Fruit fly (Drosophila melanogaster) whole organism, embryonic: ENCODE measurements around the gene Ptpmeg2.

Experiments used
- Abd-B ChIP-seq: fragments of 200-800 bp; sonication (Bioruptor generic); optimal IDR thresholded peaks from 2 replicates; lab custom pipeline; 2018; ENCODE audit warnings: missing biosample characterization, mild to moderate bottlenecking, missing genetic modification characterization, moderate library complexity
- Adf1 ChIP-seq: fragments of 200-800 bp; sonication (Bioruptor generic); IDR thresholded peaks from 2 replicates; pipeline ENCODE4 v1.3.6; 2022; ENCODE audit warnings: missing biosample characterization, missing genetic modification characterization
- Aef1 ChIP-seq: fragments of 200-800 bp; sonication (Bioruptor generic); IDR thresholded peaks from 3 replicates; pipeline ENCODE4 v1.3.6; 2022; ENCODE audit warnings: missing biosample characterization, missing genetic modification characterization
- B-H1 ChIP-seq: fragments of 200-800 bp; sonication (Bioruptor generic); IDR thresholded peaks from 3 replicates; pipeline ENCODE4 v1.3.6; 2022; ENCODE audit warnings: missing biosample characterization, missing genetic modification characterization
- CG10979 ChIP-seq: fragments of 200-800 bp; sonication (Bioruptor generic); optimal IDR thresholded peaks from 2 replicates; lab custom pipeline; 2018; ENCODE audit warnings: missing biosample characterization, mild to moderate bottlenecking, missing genetic modification characterization, moderate library complexity
- CG11504 ChIP-seq: fragments of 200-800 bp; sonication (Bioruptor generic); optimal IDR thresholded peaks from 3 replicates; lab custom pipeline; 2019; ENCODE audit warnings: missing biosample characterization, mild to moderate bottlenecking, missing genetic modification characterization, moderate library complexity
- CG12391 ChIP-seq: fragments of 200-800 bp; sonication (Bioruptor generic); optimal IDR thresholded peaks from 3 replicates; lab custom pipeline; 2018; ENCODE audit warnings: missing biosample characterization, mild to moderate bottlenecking, missing genetic modification characterization, moderate library complexity
- CG14710 ChIP-seq: fragments of 200-800 bp; sonication (Bioruptor generic); optimal IDR thresholded peaks from 3 replicates; lab custom pipeline; 2019; ENCODE audit warnings: missing biosample characterization, mild to moderate bottlenecking, missing genetic modification characterization, moderate library complexity
- CG15514 ChIP-seq: fragments of 200-800 bp; sonication (Bioruptor generic); optimal IDR thresholded peaks from 3 replicates; lab custom pipeline; 2017; ENCODE audit warnings: missing biosample characterization, missing genetic modification characterization, mild to moderate bottlenecking, moderate library complexity, missing genetic modification reagents
- CG17361 ChIP-seq: fragments of 200-800 bp; sonication (Bioruptor generic); IDR thresholded peaks from 3 replicates; pipeline ENCODE4 v1.3.6; 2022; ENCODE audit warnings: missing biosample characterization, missing genetic modification characterization
- CG17385 ChIP-seq: fragments of 200-800 bp; sonication (Bioruptor generic); optimal IDR thresholded peaks from 3 replicates; lab custom pipeline; 2018; ENCODE audit warnings: missing biosample characterization, mild to moderate bottlenecking, missing genetic modification characterization
- CG17802 ChIP-seq: fragments of 200-800 bp; sonication (Bioruptor generic); optimal IDR thresholded peaks from 2 replicates; lab custom pipeline; 2018; ENCODE audit warnings: missing biosample characterization, mild to moderate bottlenecking, missing genetic modification characterization, moderate library complexity
- CG2129 ChIP-seq: fragments of 200-800 bp; sonication (Bioruptor generic); IDR thresholded peaks from 2 replicates; pipeline ENCODE4 v1.3.6; 2022; ENCODE audit warnings: missing biosample characterization, missing genetic modification characterization; ENCODE audit not compliant: partially characterized antibody
- CG2199 ChIP-seq: fragments of 200-800 bp; sonication (Bioruptor generic); IDR thresholded peaks from 3 replicates; pipeline ENCODE4 v1.3.6; 2022; ENCODE audit warnings: missing biosample characterization, missing genetic modification characterization
- CG2712 ChIP-seq: fragments of 200-800 bp; optimal IDR thresholded peaks from 3 replicates; lab custom pipeline; 2019; ENCODE audit warnings: missing biosample characterization, mild to moderate bottlenecking, missing genetic modification characterization, moderate library complexity
- CG33557 ChIP-seq: fragments of 200-800 bp; sonication (Bioruptor generic); optimal IDR thresholded peaks from 2 replicates; lab custom pipeline; 2019; ENCODE audit warnings: missing biosample characterization, mild to moderate bottlenecking, missing genetic modification characterization, moderate library complexity
- CG34224 ChIP-seq: fragments of 200-800 bp; sonication (Bioruptor generic); IDR thresholded peaks from 3 replicates; pipeline ENCODE4 v1.3.6; 2022; ENCODE audit warnings: missing biosample characterization, missing genetic modification characterization; ENCODE audit not compliant: partially characterized antibody
- CG6254 ChIP-seq: fragments of 200-800 bp; sonication (Bioruptor generic); optimal IDR thresholded peaks from 3 replicates; lab custom pipeline; 2017; ENCODE audit warnings: mild to moderate bottlenecking, missing biosample characterization, missing genetic modification reagents, missing genetic modification characterization
- CG8924 ChIP-seq: fragments of 200-800 bp; optimal IDR thresholded peaks from 3 replicates; lab custom pipeline; 2019; ENCODE audit warnings: missing biosample characterization, mild to moderate bottlenecking, missing genetic modification characterization, moderate library complexity
- CoRest ChIP-seq: fragments of 200-800 bp; sonication (Bioruptor generic); optimal IDR thresholded peaks from 3 replicates; lab custom pipeline; 2018; ENCODE audit warnings: missing biosample characterization, mild to moderate bottlenecking, missing genetic modification characterization, moderate library complexity
- E2f2 ChIP-seq: fragments of 200-800 bp; sonication (Bioruptor generic); IDR thresholded peaks from 2 replicates; pipeline ENCODE4 v1.3.6; 2022; ENCODE audit warnings: missing biosample characterization, missing genetic modification characterization
- Fer3 ChIP-seq: fragments of 200-800 bp; sonication (Bioruptor generic); optimal IDR thresholded peaks from 2 replicates; lab custom pipeline; 2018; ENCODE audit warnings: missing biosample characterization, mild to moderate bottlenecking, missing genetic modification characterization, moderate library complexity
- Nf-YB ChIP-seq: fragments of 200-800 bp; sonication (Bioruptor generic); optimal IDR thresholded peaks from 3 replicates; lab custom pipeline; 2019; ENCODE audit warnings: missing biosample characterization, mild to moderate bottlenecking, missing genetic modification characterization, moderate library complexity
- Nf-YC ChIP-seq: fragments of 200-800 bp; optimal IDR thresholded peaks from 3 replicates; lab custom pipeline; 2019; ENCODE audit warnings: missing biosample characterization, mild to moderate bottlenecking, missing genetic modification characterization, moderate library complexity
- Oli ChIP-seq: fragments of 200-800 bp; sonication (Bioruptor generic); optimal IDR thresholded peaks from 2 replicates; lab custom pipeline; 2018; ENCODE audit warnings: missing biosample characterization, mild to moderate bottlenecking, missing genetic modification characterization, moderate library complexity
- Opbp ChIP-seq: fragments of 200-800 bp; sonication (Bioruptor generic); IDR thresholded peaks from 3 replicates; pipeline ENCODE4 v1.3.6; 2022; ENCODE audit warnings: missing biosample characterization, missing genetic modification characterization; ENCODE audit not compliant: partially characterized antibody
- Side ChIP-seq: fragments of 200-800 bp; sonication (Bioruptor generic); optimal IDR thresholded peaks from 2 replicates; lab custom pipeline; 2016; ENCODE audit warnings: missing biosample characterization, missing genetic modification characterization
- Trl ChIP-seq, 3 experiments: fragments of >200 bp in 2 of 3; fragments of 200-800 bp in 1 of 3; sonication (Bioruptor generic) in 1 of 3; optimal IDR thresholded peaks; 2 replicates in 1 of 3; 3 replicates in 2 of 3; lab custom pipeline; 2016 to 2017; ENCODE audit warnings: missing biosample characterization in 1 of 3, missing genetic modification characterization in 1 of 3
- crol ChIP-seq: fragments of 200-800 bp; sonication (Bioruptor generic); IDR thresholded peaks from 2 replicates; pipeline ENCODE4 v1.3.6; 2022; ENCODE audit warnings: missing biosample characterization, missing genetic modification characterization
- emc ChIP-seq: fragments of 200-800 bp; sonication (Bioruptor generic); optimal IDR thresholded peaks from 2 replicates; lab custom pipeline; 2016; ENCODE audit warnings: missing biosample characterization, missing genetic modification characterization
- ewg ChIP-seq: fragments of 200-800 bp; sonication (Bioruptor generic); optimal IDR thresholded peaks from 3 replicates; lab custom pipeline; 2017; ENCODE audit warnings: mild to moderate bottlenecking, missing biosample characterization, missing genetic modification reagents, missing genetic modification characterization
- fd3F ChIP-seq: fragments of 200-800 bp; sonication (Bioruptor generic); optimal IDR thresholded peaks from 2 replicates; lab custom pipeline; 2018; ENCODE audit warnings: missing biosample characterization, mild to moderate bottlenecking, missing genetic modification characterization, moderate library complexity
- gem ChIP-seq: fragments of 200-800 bp; sonication (Bioruptor generic); optimal IDR thresholded peaks from 2 replicates; lab custom pipeline; 2019; ENCODE audit warnings: missing biosample characterization, mild to moderate bottlenecking, missing genetic modification characterization, moderate library complexity
- grn ChIP-seq: fragments of 200-800 bp; sonication (Bioruptor generic); optimal IDR thresholded peaks from 3 replicates; lab custom pipeline; 2017; ENCODE audit warnings: missing biosample characterization, missing genetic modification characterization
- gsb-n ChIP-seq: fragments of 200-800 bp; sonication (Bioruptor generic); optimal IDR thresholded peaks from 3 replicates; lab custom pipeline; 2018; ENCODE audit warnings: missing biosample characterization, mild to moderate bottlenecking, missing genetic modification characterization
- hb ChIP-seq: fragments of 200-800 bp; sonication (Bioruptor generic); IDR thresholded peaks from 3 replicates; pipeline ENCODE4 v1.3.6; 2022; ENCODE audit warnings: missing biosample characterization, missing genetic modification characterization; ENCODE audit not compliant: partially characterized antibody
- kni ChIP-seq: fragments of 200-800 bp; sonication (Bioruptor generic); optimal IDR thresholded peaks from 3 replicates; lab custom pipeline; 2017; ENCODE audit warnings: mild to moderate bottlenecking, missing biosample characterization, missing genetic modification reagents, missing genetic modification characterization
- lbe ChIP-seq: fragments of 200-800 bp; sonication (Bioruptor generic); optimal IDR thresholded peaks from 2 replicates; lab custom pipeline; 2016; ENCODE audit warnings: missing biosample characterization, mild to moderate bottlenecking, missing genetic modification characterization
- otp ChIP-seq: fragments of 200-800 bp; sonication (Bioruptor generic); IDR thresholded peaks from 3 replicates; pipeline ENCODE4, ENCODE4 v1.3.6; 2022; ENCODE audit warnings: missing biosample characterization, missing genetic modification characterization
- phol ChIP-seq: fragments of 200-800 bp; sonication (Bioruptor generic); optimal IDR thresholded peaks from 3 replicates; lab custom pipeline; 2018; ENCODE audit warnings: missing biosample characterization, mild to moderate bottlenecking, missing genetic modification characterization, moderate library complexity
- schlank ChIP-seq: fragments of 200-800 bp; sonication (Bioruptor generic); optimal IDR thresholded peaks from 2 replicates; lab custom pipeline; 2018; ENCODE audit warnings: missing biosample characterization, mild to moderate bottlenecking, missing genetic modification characterization
- sens ChIP-seq: fragments of 200-800 bp; sonication (Bioruptor generic); peaks from one replicate; lab custom pipeline; 2016; ENCODE audit warnings: missing biosample characterization, missing genetic modification characterization
- sens-2 ChIP-seq: fragments of 200-800 bp; sonication (Bioruptor generic); IDR thresholded peaks from 2 replicates; pipeline ENCODE4 v1.3.6; 2022; ENCODE audit warnings: missing biosample characterization, missing genetic modification characterization
- trem ChIP-seq: fragments of 200-800 bp; optimal IDR thresholded peaks from 3 replicates; lab custom pipeline; 2019; ENCODE audit warnings: missing biosample characterization, mild to moderate bottlenecking, missing genetic modification characterization, moderate library complexity
- usp ChIP-seq: fragments of >200 bp; optimal IDR thresholded peaks from 2 replicates; lab custom pipeline; 2017; ENCODE audit warnings: missing biosample characterization, missing genetic modification characterization

Ptpmeg2 gene

DNA sequence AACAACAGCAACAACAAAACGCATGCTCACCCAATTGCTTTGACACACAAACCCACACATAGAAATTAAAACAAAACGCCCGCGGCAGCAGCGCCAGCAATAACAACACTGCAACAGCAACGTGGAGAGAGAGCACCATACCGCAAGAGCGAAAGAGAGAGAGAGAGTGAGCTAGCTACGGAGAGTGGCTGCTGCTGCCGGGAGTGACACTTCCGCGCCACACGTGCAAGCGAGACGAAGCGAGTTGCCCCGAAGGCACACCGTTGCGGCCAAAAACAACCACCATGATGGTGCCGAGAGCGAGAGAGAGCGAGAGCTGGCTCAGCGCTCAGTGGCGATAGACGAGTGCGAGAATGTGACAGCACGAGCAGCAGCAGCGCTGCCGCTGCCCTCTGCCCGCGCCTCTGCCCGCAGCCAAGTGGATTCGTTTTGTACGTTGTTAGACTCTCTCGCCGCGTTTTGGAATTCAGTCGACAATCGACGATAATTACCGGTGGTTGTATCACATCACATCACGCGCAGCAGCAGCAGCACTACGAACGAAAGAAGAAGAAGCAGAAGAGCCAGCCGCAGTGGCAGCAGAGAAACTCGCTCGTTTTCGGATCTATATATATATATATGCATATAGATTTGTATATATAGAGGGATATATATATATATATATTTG is 34.9 kb upstream of the Ptpmeg2 start, which contains the start of gene btd (continued):
- TF ChIP-seq B-H1 (GFP tag; lab: Robert Waterston, UW) (no peak), CG17385 (GFP tag; lab: Kevin White, UChicago) (peak; percentile 75), CG34224 (0 out of 3 replicates have a peak, but pooled peaks have one; percentile 30), kni (GFP tag; lab: Kevin White, UChicago) (peak; percentile 32)

DNA sequence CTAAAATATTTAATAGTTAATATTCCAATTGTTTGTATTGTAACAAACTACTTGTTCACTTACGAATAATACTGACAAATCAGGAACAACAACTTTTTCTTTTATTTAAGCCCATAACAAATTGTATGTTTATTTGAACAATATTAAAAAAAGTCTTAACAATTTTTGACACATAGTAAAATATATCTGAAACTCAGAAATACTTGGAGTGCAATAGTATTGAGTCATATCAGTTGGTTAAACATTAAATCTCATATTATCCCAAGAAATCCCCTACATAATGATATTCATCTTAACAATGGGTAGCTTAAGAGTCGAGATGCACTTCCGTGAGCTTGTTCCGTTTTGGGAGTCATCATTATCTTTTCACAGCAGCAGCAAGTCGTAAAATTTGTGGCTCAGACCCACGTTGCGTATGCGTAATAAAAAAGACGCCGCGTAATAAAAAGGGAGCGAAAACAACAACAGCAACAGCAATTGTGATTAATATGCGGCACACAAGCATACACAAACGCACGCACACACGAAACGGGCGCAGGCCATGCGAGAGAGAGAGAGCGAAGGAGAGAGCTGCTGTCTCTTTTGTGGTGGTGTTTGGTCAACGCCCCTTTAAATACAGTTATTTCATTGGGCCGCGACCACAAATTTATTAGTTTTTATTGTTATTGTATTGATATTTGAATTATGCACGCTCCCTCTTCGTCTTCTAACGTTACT is 33.5 kb upstream of the Ptpmeg2 start:
- TF ChIP-seq sens-2 (GFP tag; lab: Robert Waterston, UW) (no peak), CG11504 (tag; lab: Kevin White, UChicago) (peak; percentile 34), emc (GFP tag; lab: Kevin White, UChicago) (no peak), Opbp (GFP tag; lab: Robert Waterston, UW) (peak; percentile 53; the same call in 1 of the 3 replicates), sens (GFP tag; lab: Kevin White, UChicago) (peak; percentile 64), Nf-YC (tag; lab: Kevin White, UChicago) (peak; percentile 96), fd3F (no peak), CG12391 (tag; lab: Kevin White, UChicago) (peak; percentile 6), CG6254 (GFP tag; lab: Kevin White, UChicago) (no peak), Nf-YB (peak; percentile 96), usp (GFP tag; lab: Kevin White, UChicago) (no peak), Aef1 (GFP tag; lab: Robert Waterston, UW) (0 out of 3 replicates have a peak, but pooled peaks have one; percentile 21), phol (tag; lab: Kevin White, UChicago) (peak; percentile 20), CG2129 (GFP tag; lab: Robert Waterston, UW) (no peak), schlank (tag; lab: Kevin White, UChicago) (no peak), CG15514 (GFP tag; lab: Kevin White, UChicago) (no peak), CG17802 (tag; lab: Kevin White, UChicago) (no peak), ewg (no peak), CG17361 (GFP tag; lab: Robert Waterston, UW) (peak; percentile 51; the same call in 2 of the 3 replicates), CG14710 (peak; percentile 15), CG8924 (tag; lab: Kevin White, UChicago) (peak; percentile 61), lbe (GFP tag; lab: Kevin White, UChicago) (no peak), gsb-n (tag; lab: Kevin White, UChicago) (peak; percentile 11), CG10979 (tag; lab: Kevin White, UChicago) (peak; percentile 22), CoRest (tag; lab: Kevin White, UChicago) (peak; percentile 28), Side (GFP tag; lab: Kevin White, UChicago) (no peak), trem (tag; lab: Kevin White, UChicago) (no peak), Fer3 (tag; lab: Kevin White, UChicago) (no peak), hb (GFP tag; lab: Robert Waterston, UW) (no peak), E2f2 (GFP tag; lab: Robert Waterston, UW) (no peak), Trl (optimal IDR thresholded peaks at IDR 0.05; lab: Kevin White, UChicago) (peak; percentile 36 to 45), Trl (GFP tag; optimal IDR thresholded peaks at IDR 0.05; lab: Kevin White, UChicago) (no peak), CG2199 (peak; percentile 43; the same call in 1 of the 3 replicates), Abd-B (peak; percentile 52), otp (GFP tag; lab: Robert Waterston, UW) (no peak), CG33557 (GFP tag; lab: Kevin White, UChicago) (no peak), Oli (peak; percentile 6), grn (no peak), CG2712 (tag; lab: Kevin White, UChicago) (peak; percentile 7), gem (tag; lab: Kevin White, UChicago) (peak; percentile 17), crol (0 out of 2 replicates have a peak, but pooled peaks have one; percentile 25), Adf1 (GFP tag; lab: Robert Waterston, UW) (peak; percentile 78)
